Worm (Caenorhabditis elegans): ENCODE results near the gene sru-36.

Gene sru-36

ce11 chrV:9837679-9838078, 3.8 kb upstream of the sru-36 start, which contains the start of gene srsx-21:
Gene srsx-21 (plus strand): TSS chrV:9837979.
- no peak for TF ChIP-seq unc-62 (GFP tag; optimal IDR thresholded peaks at IDR 0.05)

ce11 chrV:9843376-9843916, 2.0 kb downstream of the sru-36 start, which contains the start of gene sru-8:
Gene sru-8 (plus strand): TSS chrV:9843866.
- TF ChIP-seq unc-62 (GFP tag; optimal IDR thresholded peaks at IDR 0.05) = no peak

- TF ChIP-seq unc-62 (GFP tag; optimal IDR thresholded peaks at IDR 0.05) = no peak
These were observed 7.1 kb downstream of the sru-36 start for ce11 chrV:9848576-9848975.

- TF ChIP-seq unc-62 (GFP tag; optimal IDR thresholded peaks at IDR 0.05) = no peak
These were observed 12.3 kb downstream of the sru-36 start for ce11 chrV:9853801-9854200.

ce11 chrV:9855920-9856852, 14.7 kb downstream of the sru-36 start:
- no peak for TF ChIP-seq unc-62 (GFP tag; optimal IDR thresholded peaks at IDR 0.05)

ce11 chrV:9856978-9857377, 15.5 kb downstream of the sru-36 start:
- TF ChIP-seq unc-62 (GFP tag; optimal IDR thresholded peaks at IDR 0.05) = no peak

- TF ChIP-seq unc-62 (GFP tag; optimal IDR thresholded peaks at IDR 0.05) = no peak
These were observed 18.4 kb downstream of the sru-36 start, which contains the start of gene lsy-12 for ce11 chrV:9859863-9860262. Gene lsy-12 (minus strand): TSS chrV:9859963.

- TF ChIP-seq unc-62 (GFP tag; optimal IDR thresholded peaks at IDR 0.05) = no peak
These were observed 18.9 kb downstream of the sru-36 start for ce11 chrV:9860337-9860736.

ce11 chrV:9868311-9868710, 26.8 kb downstream of the sru-36 start, which contains the start of gene srab-17:
Gene srab-17 (minus strand): TSS chrV:9868411.
- no peak for TF ChIP-seq unc-62 (GFP tag; optimal IDR thresholded peaks at IDR 0.05)

- no peak for TF ChIP-seq unc-62 (GFP tag; optimal IDR thresholded peaks at IDR 0.05)
These were observed 29.9 kb downstream of the sru-36 start, which contains the start of gene srab-18 for ce11 chrV:9871339-9871738. Gene srab-18 (minus strand): TSS chrV:9871439.

ce11 chrV:9879404-9879803, 37.9 kb downstream of the sru-36 start, which contains the start of gene srab-26:
Gene srab-26 (minus strand): TSS chrV:9879504.
- TF ChIP-seq unc-62 (GFP tag; optimal IDR thresholded peaks at IDR 0.05) = no peak

- TF ChIP-seq unc-62 (GFP tag; optimal IDR thresholded peaks at IDR 0.05) = no peak
These were observed 38.4 kb downstream of the sru-36 start, which contains the start of gene sdz-31 for ce11 chrV:9879867-9880266. Gene sdz-31 (plus strand): TSS chrV:9880167.

ce11 chrV:9885918-9886488, 44.5 kb downstream of the sru-36 start, which contains the start of gene clp-9:
Gene clp-9 (minus strand): TSS chrV:9885968.
- no peak for TF ChIP-seq unc-62 (GFP tag; optimal IDR thresholded peaks at IDR 0.05)

ce11 chrV:9889629-9890028, 48.2 kb downstream of the sru-36 start, which contains the start of gene fshr-1:
Gene fshr-1 (plus strand): TSS chrV:9889837.
- TF ChIP-seq unc-62 (GFP tag; optimal IDR thresholded peaks at IDR 0.05) = no peak
